Fruit fly (Drosophila melanogaster) S2 (cell line): Measurements from ENCODE around the gene CG44198.

ENCODE experiments used
- CG8478 ChIP-seq: fragments of >200 bp; optimal IDR thresholded peaks from 2 replicates; lab custom pipeline; 2018
- CTCF ChIP-seq, 2 experiments: fragments of >200 bp; optimal IDR thresholded peaks; 2 replicates each; lab custom pipeline; 2018

- no peak for TF ChIP-seq CG8478 (lab: Kevin White, UChicago)
- no peak for TF ChIP-seq CTCF (optimal IDR thresholded peaks at IDR 0.05; lab: Kevin White, UChicago)
Measured at dm6 chr2L:13074383-13074782, 44.6 kb downstream of the CG44198 start.
